Worm (Caenorhabditis elegans): ENCODE data around the gene kin-19.

DNA sequence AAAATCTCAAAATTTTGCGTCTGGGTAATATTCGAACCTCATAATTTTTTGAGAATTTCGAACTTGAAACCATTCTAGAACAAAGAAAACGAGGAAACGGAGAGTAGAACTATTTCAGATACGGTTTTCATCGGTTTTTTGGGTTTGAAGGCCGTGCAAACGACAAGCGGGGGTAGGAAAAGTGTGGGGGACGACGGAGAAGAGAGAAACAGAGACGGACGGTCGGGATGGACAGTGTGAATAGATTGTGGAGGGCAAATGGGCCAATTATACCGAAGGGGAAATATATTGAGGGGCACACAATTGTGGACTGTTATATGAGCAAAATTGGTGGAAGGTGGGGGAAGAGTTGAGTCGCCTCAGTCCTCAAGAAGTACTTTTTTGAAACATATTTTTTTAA is 12.3 kb upstream of the kin-19 start:
- TF ChIP-seq ceh-31 (tag; optimal IDR thresholded peaks at IDR 0.05): no peak
- TF ChIP-seq C38D4.7 (GFP tag; optimal IDR thresholded peaks at IDR 0.05): no peak
- TF ChIP-seq pha-4 (tag; optimal IDR thresholded peaks at IDR 0.05): no peak
- no peak for TF ChIP-seq ceh-14 (tag; optimal IDR thresholded peaks at IDR 0.05)
- no peak for TF ChIP-seq rnt-1 (tag; optimal IDR thresholded peaks at IDR 0.05)

Data from whole organism, late embryonic.